Fruit fly (Drosophila melanogaster) ovary, adult (tissue): ENCODE data around the gene CG6770.
"Not testable (repeated sequence)": the region's sequence is repeated elsewhere in the genome, so short reads cannot be mapped to it uniquely, and the experiment has no call there.

Experiments
- CG17801 ChIP-seq: fragments of 200-800 bp; optimal IDR thresholded peaks from 2 replicates; lab custom pipeline; 2019; ENCODE audit warnings: missing biosample characterization, mild to moderate bottlenecking, missing genetic modification characterization, moderate library complexity; ENCODE audit not compliant: partially characterized antibody

Gene CG6770

DNA sequence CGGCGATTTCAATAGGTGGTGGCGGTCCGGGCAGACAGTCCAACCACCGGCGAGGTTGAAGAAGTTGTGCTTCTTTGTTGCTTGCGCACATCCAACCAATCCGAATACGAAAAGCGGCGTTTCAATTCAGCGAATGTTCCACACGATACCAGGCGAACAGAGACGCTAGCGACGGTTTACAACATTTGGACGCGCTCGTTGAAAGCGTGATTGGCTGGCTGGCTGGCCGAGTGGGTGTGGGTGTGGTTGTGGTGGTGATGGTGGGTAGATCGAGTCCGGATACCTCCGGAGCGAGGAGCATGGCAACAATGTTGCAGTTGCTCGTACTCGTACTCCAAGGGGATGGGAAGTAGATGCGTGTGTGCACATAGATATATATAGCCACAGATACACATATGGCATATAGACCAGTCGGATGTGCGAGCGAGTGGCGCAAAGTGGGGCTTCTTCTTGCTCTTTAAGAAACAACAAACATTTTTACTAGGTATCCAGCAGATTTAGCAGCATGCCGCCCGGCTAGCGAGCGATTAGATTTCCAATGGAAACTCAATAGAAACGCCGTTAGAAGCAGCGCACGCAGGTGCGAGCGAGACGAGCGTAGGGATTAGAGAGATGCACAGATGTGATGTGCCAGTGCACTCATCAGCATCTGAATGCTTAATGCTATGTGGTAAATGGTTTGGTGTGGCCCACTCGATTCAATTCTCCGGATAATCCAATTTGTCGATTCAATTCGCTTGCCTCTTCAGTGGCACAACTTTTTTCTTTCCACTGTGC lies 35.6 kb downstream of the CG6770 start:
- peak; percentile 70 for TF ChIP-seq CG17801 (GFP tag; lab: Kevin White, UChicago)

DNA sequence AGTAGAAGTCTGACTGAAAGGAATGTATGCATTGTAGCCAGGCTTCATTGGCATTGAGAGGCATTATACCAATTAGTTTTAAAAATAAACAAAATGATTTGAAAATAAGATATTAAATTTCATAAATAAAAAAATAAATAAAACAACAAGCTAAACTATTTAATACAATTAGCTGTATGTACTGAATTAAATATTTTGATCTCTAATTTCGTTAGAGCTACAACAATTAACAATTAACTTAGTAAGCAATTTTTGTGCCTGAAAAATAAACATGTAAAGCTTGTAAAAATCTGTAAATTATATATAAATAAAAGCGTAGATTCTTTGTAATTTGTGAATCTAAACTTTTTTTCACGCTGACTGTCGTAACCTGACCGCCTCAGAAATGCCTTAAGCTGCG lies 38.1 kb downstream of the CG6770 start, which contains the start of gene Rh5:
Gene Rh5 (plus strand): TSS at position 301 of the 400 bp plus-strand sequence.
- TF ChIP-seq CG17801 (GFP tag; lab: Kevin White, UChicago), result no peak

DNA sequence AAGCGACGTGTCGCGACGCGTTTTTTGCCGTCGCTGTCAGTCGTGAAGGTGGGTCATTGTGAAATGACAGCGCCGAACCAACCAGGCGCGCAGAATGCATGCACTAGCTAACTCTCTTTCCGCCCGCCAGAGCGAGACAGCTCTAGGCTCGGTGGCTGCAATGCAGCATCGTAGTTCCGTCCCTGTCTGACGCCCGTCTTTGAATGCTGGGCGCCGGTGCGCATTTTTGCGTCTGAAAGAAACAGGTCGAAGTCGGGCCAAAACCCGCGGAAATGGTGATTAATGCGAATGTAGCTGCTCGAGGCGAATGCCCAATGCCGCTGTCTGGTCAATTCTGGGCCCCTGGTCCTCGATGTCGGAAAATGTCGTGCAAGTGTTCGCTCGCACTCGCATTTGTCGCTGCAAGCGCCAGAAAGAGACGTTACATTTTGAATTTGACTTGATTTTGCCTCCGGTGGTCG lies 38.6 kb downstream of the CG6770 start:
- peak; percentile 87 for TF ChIP-seq CG17801 (GFP tag; lab: Kevin White, UChicago)

DNA sequence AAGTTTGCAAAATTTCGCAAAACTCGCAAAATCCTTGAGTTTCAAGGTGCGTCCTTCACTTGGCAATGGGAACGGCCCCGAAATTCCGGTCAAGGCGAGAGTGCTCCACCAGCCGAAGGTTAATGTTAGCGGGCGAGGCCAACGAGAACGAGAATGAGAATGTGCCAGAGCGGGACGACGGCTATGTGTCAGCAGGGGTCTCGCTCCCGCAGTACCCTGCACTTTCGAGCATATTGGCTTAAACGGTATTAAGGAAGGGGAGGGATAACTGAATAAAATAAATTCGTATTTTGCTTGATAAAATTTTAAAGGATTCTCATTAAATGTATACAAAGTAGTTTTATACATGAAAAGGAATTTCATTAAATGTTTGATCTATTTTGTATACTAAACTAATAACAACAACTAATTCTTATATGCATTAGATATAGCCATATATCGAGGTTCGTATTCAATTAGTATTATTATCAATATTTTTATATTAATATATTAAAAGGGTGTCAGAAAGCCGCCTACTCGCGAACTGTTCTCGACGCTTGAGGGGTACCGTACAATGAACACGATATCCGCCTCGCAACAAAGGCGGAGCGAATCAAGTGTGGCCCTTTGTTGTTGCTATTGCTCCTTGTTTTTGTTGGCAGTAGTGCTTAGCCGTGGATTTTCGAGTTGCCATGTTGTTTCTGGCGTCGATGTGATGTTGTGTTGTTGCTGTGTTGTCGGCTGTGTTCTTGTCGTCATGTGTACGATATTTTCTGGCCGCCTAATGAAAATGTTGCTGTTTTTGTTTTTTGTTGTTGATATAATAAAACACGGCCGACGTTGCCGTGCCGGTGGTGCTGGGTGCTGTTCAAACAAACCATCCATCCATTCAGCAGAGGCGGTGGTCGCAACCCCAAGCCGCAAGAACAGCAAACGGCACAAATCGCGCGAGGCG lies 39.3 kb downstream of the CG6770 start:
- peak; percentile 90 for TF ChIP-seq CG17801 (GFP tag; lab: Kevin White, UChicago)

DNA sequence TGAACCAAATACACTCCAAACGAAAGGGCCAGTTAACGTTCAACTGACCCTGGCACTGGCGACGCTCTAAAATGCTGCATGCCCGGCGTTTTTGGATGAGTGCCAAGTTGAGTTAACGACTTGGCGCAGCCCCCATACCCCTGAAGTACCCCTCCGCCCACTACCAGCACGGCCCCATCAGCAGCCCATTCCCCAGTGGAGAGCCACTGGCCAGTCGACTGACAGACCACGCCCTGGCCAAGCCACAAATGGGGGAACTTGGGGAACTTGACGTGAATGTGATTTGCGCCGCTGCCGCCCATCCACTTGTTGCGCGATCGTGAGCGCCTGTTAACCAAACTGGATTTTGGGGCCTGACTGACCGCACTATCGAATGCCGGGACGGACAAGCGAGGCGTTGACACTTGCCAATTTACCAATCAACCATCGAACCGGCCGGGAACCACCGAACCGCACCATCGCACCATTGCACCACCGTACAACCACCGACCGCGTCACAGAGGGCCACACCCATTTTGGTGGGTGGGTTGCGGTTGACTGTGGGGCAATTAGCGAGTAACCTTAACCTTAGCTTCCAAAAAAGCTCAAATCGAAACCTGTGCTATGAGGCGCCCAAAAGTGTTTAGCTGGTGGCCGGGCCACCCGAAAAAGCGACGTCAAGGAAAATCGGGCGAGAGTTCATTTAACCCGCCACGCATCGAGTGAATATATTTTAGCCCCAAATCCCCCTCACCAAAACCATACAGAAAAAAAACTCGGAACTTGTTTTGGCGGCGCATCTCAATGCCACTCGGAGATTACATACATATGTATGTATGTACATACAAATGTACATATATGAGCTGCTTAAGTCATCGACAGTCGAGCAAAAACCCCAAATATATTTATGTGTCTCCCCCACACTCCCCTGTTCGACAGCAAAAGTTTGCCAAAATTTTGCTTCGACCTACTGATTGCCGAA lies 40.2 kb downstream of the CG6770 start:
- no peak for TF ChIP-seq CG17801 (GFP tag; lab: Kevin White, UChicago)

DNA sequence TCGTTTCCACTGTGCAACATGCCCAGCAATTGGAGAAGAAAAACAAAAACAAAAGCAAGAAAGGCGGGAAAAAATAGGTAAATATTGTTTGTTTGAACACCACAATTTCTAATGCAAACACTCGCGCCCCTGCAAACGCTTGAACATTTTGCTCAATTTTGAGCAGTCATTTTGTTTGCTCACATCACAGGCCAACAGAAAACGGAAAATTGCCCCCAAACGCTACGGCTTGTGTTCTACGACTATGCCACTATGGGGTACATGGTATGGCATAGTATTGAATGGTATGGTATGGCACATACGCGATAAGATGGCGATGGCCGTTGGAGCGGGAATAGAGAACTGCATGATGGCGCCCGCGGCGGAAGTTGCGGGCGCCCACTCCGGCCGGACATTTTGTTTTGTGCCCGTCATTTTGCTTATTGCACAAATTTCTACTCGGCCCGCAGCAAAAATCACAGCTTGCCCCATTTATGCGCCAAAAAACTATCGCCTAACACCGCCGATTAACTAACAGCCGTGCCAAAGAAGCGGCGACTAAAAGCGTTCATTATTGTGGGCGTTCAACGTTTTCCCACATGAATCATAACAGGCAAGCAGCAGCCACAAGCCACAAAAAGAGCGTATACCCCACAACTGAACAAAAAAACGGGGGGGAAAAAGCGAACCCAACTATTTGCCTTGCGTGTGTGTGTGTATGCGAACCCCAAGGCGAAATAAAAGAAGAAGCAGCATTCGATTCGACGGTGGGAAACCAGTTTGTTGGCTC lies 41.5 kb downstream of the CG6770 start:
- no peak for TF ChIP-seq CG17801 (GFP tag; lab: Kevin White, UChicago)

DNA sequence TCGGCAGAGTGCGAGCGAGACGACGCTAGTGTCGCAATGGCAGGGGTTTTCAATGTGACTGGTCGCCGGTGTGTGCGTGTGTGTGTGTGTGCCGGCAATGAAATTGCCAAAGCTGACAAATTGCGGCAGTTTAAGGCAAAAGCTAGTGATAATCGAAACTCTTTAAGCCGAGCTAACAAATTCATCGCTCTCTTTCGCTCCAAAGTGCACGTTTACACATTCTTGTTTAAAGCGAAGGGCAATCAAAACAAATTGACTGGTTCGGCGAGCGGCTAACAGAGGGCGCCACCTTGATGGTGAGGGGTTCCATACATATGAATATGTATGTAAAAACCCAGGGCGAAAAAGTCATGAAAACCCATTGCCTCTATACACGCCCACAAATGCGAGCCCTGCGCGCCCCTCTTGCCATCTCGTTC lies 42.1 kb downstream of the CG6770 start:
- peak; percentile 22 for TF ChIP-seq CG17801 (GFP tag; lab: Kevin White, UChicago)

DNA sequence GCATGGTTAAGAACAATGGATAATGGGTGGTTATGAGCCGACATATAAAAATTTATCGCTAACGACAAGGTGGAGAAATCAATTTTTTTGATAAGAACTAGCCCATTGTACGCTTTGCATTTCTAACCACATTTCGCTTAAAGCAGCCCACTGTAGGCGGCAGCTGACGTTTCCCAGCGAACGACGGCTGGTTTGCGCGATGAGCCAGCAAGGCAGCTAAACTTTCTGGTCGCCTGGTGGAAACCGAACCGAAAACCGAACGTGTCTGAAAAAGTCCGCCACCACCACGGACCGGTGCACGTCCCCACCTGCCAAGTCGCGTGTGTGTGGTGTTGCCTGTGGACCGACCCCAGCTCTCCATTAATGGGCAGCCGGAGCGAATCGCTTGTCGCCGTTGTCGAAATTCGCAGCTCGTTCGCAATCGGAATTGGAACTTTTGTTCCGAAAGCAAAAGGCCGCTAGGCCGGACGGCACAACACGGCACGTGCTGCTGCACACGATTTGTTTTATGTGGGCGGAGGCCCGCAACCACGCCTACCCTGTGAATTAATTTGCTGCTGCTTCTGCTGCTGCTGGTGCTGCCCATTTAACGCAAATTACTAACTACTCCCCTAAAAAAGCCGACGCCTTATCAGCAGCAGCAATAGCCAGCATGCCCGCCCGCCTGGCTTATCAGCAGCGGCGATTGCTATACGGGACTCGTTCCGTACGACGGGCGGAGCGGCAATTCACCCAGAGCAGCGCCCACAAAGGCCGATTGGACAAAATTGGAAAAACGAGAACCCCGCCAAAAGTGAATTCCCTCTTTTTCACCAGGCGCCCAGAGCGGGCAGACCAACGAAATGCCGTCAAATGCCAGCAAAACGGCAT lies 42.8 kb downstream of the CG6770 start:
- TF ChIP-seq CG17801 (GFP tag; lab: Kevin White, UChicago), result no peak

DNA sequence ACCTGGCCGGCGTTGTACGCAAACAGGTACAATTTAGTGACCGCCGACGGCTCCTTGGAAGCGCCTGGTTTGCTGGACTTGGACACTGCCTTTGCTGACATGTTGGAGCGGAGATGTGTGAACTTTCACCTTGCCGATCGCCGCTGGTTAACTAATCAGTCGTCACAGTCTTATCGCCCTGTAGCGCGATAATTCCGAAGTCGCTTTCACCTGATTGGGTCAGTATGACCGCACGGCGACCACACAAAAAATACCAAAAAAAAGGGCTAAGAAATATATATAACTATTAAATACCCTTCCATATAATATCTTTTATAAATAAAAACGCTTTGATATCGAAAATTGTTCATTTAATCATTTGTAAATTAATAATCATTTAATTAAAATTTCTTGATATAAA lies 43.9 kb downstream of the CG6770 start, which contains the start of gene Hacd1:
Gene Hacd1 (minus strand): TSS at position 216 of the 400 bp plus-strand sequence.
- TF ChIP-seq CG17801 (GFP tag; lab: Kevin White, UChicago), result peak; percentile 44

DNA sequence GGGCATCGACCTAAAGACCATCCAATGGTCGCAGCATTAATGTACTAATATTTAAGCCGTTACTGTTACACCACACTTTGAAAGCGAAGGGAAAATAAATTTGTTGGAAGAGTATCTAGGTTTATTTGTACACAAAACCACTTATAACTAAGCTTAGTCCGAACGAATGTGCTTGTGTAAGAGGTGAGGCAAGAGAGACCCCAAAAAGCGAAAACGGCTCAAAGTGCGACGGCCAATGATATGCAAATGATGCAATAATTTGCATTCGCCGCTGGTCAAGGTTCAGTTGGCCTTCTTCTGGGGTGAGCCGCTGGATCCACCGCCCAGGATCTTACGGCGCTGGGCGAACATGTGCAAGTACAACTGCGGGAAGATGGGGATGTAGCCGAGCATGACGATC lies 44.8 kb downstream of the CG6770 start:
- no peak for TF ChIP-seq CG17801 (GFP tag; lab: Kevin White, UChicago)

DNA sequence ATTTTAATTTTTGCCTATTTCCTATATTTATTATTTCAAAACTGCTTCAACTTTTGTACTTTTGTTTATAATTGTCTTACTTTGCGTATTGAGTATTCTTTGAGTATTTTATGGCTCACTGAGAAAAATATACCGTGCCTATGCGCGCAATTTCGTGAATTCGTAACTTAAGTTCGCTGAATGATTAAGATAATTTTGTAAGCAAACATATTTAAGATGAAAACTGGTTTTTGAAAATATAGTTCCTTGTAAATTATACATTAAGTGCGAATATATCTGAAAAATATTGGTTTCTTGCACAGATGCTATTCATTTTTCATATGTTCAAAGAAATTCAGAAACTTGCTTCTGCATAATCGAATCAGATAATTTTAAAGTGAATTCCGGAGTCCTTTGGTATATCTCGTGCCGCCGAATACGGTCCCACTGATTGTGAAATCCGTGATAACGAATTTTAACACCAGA lies 46.6 kb downstream of the CG6770 start, which contains the start of the genes CG18787 and Nfs1:
Gene CG18787 (minus strand): TSS at position 101 of the 465 bp plus-strand sequence.
Gene Nfs1 (plus strand): TSS at position 415 of the 465 bp plus-strand sequence.
- not testable (repeated sequence) for TF ChIP-seq CG17801 (GFP tag; lab: Kevin White, UChicago)

DNA sequence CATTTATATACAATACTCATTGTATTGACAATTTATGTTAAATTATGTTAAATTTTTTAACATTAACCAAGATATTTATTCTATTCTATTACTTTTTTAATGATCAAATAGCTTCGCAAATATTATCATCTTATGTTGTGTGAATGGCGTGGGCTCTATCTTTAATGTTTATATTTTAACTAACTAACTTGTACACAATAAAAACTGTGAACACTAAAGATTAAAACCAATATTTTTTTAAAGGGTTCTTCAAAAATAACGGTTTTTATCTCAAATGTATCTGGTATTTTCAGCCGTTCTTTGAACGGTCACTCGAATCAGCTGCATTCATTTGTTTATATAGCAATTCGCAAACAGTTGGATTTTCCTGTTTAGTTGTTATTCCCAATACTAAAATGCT lies 49.4 kb downstream of the CG6770 start, which contains the start of gene Ada1-1:
Gene Ada1-1 (plus strand): TSS at position 301 of the 400 bp plus-strand sequence.
- not testable (repeated sequence) for TF ChIP-seq CG17801 (GFP tag; lab: Kevin White, UChicago)
